Worm (Caenorhabditis elegans): ENCODE measurements around the gene ZK121.2.
A peak's percentile ranks its signal among the peaks of the same experiment; 100 is the strongest.

Gene ZK121.2

DNA sequence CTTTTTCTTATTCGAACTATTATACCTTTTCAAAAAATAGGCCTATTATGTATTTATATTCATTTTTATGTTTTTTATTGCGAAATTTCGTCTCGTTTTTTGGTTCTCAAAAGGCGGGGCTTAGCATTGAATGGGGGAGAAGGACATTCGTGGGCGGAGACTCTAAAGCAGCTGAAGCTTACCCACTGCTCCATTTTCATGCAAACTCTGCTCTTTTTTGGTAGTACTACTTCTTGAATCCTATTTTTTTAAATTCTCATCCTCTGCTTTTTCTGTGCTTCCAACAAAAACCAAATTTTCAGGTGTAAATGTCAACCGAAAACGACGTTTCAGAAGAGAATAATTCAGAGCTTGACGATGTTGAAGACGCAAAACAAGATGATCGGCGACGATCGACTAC, at the start of gene ZK121.2:
Gene ZK121.2, plus strand, starts transcription at position 301 of the 400 bp plus-strand sequence.
- TF ChIP-seq aha-1 (tag): peak; percentile 23
- no peak for TF ChIP-seq lin-1 (GFP tag; IDR thresholded peaks at IDR 0.05)

DNA sequence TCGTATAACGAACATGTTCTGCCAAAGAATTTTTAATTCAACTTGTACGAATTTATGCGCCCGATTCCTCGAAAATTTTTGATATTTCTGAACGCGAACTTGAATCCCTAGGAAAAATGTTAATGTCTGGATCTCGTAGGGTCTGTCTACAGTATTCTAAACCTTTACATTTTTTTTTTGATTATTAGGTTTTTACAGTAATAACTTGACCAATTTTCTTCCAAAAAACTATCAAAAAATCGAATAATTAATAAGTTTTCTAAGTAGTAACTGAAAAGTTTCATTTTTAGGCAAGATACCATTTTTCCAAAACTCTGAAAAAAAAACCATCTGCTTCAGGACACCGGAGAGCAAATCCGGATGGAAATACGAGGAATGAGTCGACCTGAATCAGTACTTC, 47.2 kb upstream of the ZK121.2 start:
- TF ChIP-seq ceh-32 (tag; optimal IDR thresholded peaks at IDR 0.05; ENCODE audit: poor library complexity): no peak
- no peak for TF ChIP-seq mes-2 (tag; optimal IDR thresholded peaks at IDR 0.05; ENCODE audit: poor library complexity, severe bottlenecking)
- TF ChIP-seq unc-62 (GFP tag; optimal IDR thresholded peaks at IDR 0.05 in 1 of 2): peak in 1 of 2 experiments; percentile 92
- TF ChIP-seq unc-62 (tag; optimal IDR thresholded peaks at IDR 0.05): no peak
- TF ChIP-seq mxl-3 (GFP tag; optimal IDR thresholded peaks at IDR 0.05): no peak
- TF ChIP-seq ces-1 (GFP tag; optimal IDR thresholded peaks at IDR 0.05): no peak

DNA sequence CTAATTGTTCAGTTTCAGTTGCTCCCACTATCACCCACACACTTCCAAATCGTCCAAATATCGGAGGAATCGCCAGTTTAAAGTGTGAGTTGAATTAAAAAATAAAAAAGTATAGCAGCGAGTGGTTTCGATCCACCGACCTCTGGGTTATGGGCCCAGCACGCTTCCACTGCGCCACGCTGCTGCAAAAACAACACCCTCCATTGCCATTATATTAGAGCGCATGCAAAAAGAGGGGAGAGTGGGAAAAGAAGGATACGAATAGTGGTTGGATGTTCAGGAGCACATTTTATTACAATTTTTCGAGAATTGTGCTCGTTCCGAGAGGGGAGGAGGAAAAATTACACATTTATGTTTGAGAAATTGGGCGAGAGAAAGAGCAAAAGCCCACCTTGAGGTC, 46.6 kb upstream of the ZK121.2 start:
- TF ChIP-seq ceh-28 (tag; optimal IDR thresholded peaks at IDR 0.05) (no peak), aly-2 (tag; optimal IDR thresholded peaks at IDR 0.05) (no peak), ces-1 (GFP tag; optimal IDR thresholded peaks at IDR 0.05) (no peak), madf-5 (GFP tag; IDR thresholded peaks at IDR 0.05) (peak; percentile 15 to 75; a peak in 2 of 4 replicates), daf-16 (GFP tag; optimal IDR thresholded peaks at IDR 0.05) (peak; percentile 78 to 86), daf-16 (tag; optimal IDR thresholded peaks at IDR 0.05) (peak; percentile 46), R02D3.7 (tag; optimal IDR thresholded peaks at IDR 0.05) (peak; percentile 3), dve-1 (tag; optimal IDR thresholded peaks at IDR 0.05; ENCODE audit: insufficient read depth) (peak; percentile 50), cey-2 (tag; optimal IDR thresholded peaks at IDR 0.05; ENCODE audit: borderline replicate concordance, insufficient read depth) (no peak), Y75B8A.6 (GFP tag; IDR thresholded peaks at IDR 0.05) (0 out of 2 replicates have a peak, but pooled peaks have one; percentile 80), mep-1 (tag; optimal IDR thresholded peaks at IDR 0.05) (peak; percentile 64), nhr-42 (GFP tag; IDR thresholded peaks at IDR 0.05) (peak; percentile 78), ceh-62 (tag; optimal IDR thresholded peaks at IDR 0.05) (no peak), ztf-11 (tag; optimal IDR thresholded peaks at IDR 0.05) (no peak), nhr-102 (tag; optimal IDR thresholded peaks at IDR 0.05) (peak; percentile 57), zag-1 (tag; optimal IDR thresholded peaks at IDR 0.05) (no peak), daf-12 (tag; optimal IDR thresholded peaks at IDR 0.05) (no peak), snpc-4 (tag; optimal IDR thresholded peaks at IDR 0.05) (no peak), F49E8.2 (tag; optimal IDR thresholded peaks at IDR 0.05; ENCODE audit: borderline replicate concordance) (peak; percentile 35), dmd-8 (GFP tag; IDR thresholded peaks at IDR 0.05) (peak; percentile 97), php-3 (GFP tag; IDR thresholded peaks at IDR 0.05) (peak; percentile 85), ctbp-1 (GFP tag; IDR thresholded peaks at IDR 0.05) (peak; percentile 76), F37D6.2 (tag; optimal IDR thresholded peaks at IDR 0.05) (peak; percentile 51), madf-9 (GFP tag; conservative IDR thresholded peaks at IDR 0.05) (0 out of 2 replicates have a peak, but pooled peaks have one; percentile 59), hif-1 (tag; optimal IDR thresholded peaks at IDR 0.05) (peak; percentile 2 to 56), nhr-28 (tag; optimal IDR thresholded peaks at IDR 0.05) (peak; percentile 23), unc-130 (GFP tag; optimal IDR thresholded peaks at IDR 0.05) (peak; percentile 78), zip-2 (tag; optimal IDR thresholded peaks at IDR 0.05) (no peak), lsy-2 (tag; optimal IDR thresholded peaks at IDR 0.05) (no peak), Y105C5A.15 (GFP tag; IDR thresholded peaks at IDR 0.05) (0 out of 2 replicates have a peak, but pooled peaks have one; percentile 47), mdl-1 (tag; optimal IDR thresholded peaks at IDR 0.05) (peak in 1 of 2 experiments; percentile 52), skn-1 (tag; optimal IDR thresholded peaks at IDR 0.05) (no peak), fos-1 (tag; optimal IDR thresholded peaks at IDR 0.05) (no peak), ceh-44 (GFP tag; IDR thresholded peaks at IDR 0.05) (peak; percentile 85; the same call in 1 of the 2 replicates), hlh-11 (tag; optimal IDR thresholded peaks at IDR 0.05) (no peak), attf-4 (tag; optimal IDR thresholded peaks at IDR 0.05) (no peak), F26F4.8 (GFP tag; conservative IDR thresholded peaks at IDR 0.05) (peak; percentile 93), lin-1 (GFP tag; IDR thresholded peaks at IDR 0.05) (peak; percentile 68), mdt-29 (GFP tag; IDR thresholded peaks at IDR 0.05) (peak; percentile 71), zfp-2 (tag; optimal IDR thresholded peaks at IDR 0.05) (peak; percentile 35), fkh-10 (GFP tag; optimal IDR thresholded peaks at IDR 0.05) (no peak)
